Worm (Caenorhabditis elegans): ENCODE results near the gene hpr-17.

DNA sequence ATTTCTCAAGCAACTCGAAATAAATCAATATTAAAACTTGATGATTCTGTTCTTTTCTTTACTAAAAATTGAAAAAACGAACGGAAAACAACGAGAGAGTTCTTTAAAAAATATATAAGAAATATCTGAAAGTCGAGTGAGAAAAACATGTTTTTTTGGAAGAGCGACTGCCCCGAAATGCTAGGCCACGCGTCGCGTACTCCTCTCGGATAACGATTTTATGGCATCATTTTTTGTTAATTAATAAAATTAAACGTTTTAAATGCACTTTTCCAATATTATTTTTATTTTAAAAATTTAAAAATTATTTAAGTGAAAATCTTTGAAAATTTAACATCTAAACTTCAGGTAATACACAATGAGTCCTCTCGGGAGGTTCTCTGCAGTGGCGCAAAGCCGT, 39.7 kb downstream of the hpr-17 start, which contains the start of gene gfm-1:
- no peak for TF ChIP-seq nfyb-1 (GFP tag; IDR thresholded peaks at IDR 0.05)
- TF ChIP-seq ama-1 (optimal IDR thresholded peaks at IDR 0.05): no peak
- no peak for TF ChIP-seq ama-1 (GFP tag; optimal IDR thresholded peaks at IDR 0.05)
- TF ChIP-seq nhr-90 (tag; optimal IDR thresholded peaks at IDR 0.05): no peak

Measured in whole organism, young adult.